Worm (Caenorhabditis elegans) whole organism, midembryonic: ENCODE measurements around the gene Y71H2AM.25.
A peak's percentile ranks its signal among the peaks of the same experiment; 100 is the strongest.

Source experiments
- T22C8.4 ChIP-seq: fragments of 200-800 bp; sonication (Bioruptor generic); IDR thresholded peaks from 2 replicates; pipeline ENCODE4 v1.3.6; 2022; ENCODE audit warnings: missing genetic modification characterization, missing compliant biosample characterization
- cog-1 ChIP-seq: sonication (generic microtip); optimal IDR thresholded peaks from 2 replicates; lab custom pipeline; 2016; ENCODE audit warnings: missing genetic modification characterization, missing compliant biosample characterization
- flt-1 ChIP-seq: fragments of 200-800 bp; sonication (Bioruptor generic); IDR thresholded peaks from 2 replicates; pipeline ENCODE4 v1.3.6; 2022; ENCODE audit warnings: missing genetic modification characterization, missing compliant biosample characterization
- klf-2 ChIP-seq: fragments of 200-800 bp; sonication (Bioruptor generic); conservative IDR thresholded peaks from 2 replicates; pipeline ENCODE4 v1.3.6; 2022; ENCODE audit warnings: missing genetic modification reagents, missing genetic modification characterization, missing compliant biosample characterization
- med-1 ChIP-seq: sonication (generic microtip); optimal IDR thresholded peaks from 2 replicates; lab custom pipeline; 2017; ENCODE audit warnings: missing genetic modification characterization, mild to moderate bottlenecking, missing compliant biosample characterization, antibody characterized with exemption, missing genetic modification reagents; ENCODE audit not compliant: insufficient read depth
- ref-1 ChIP-seq: fragments of 200-800 bp; sonication (Bioruptor generic); conservative IDR thresholded peaks from 2 replicates; pipeline ENCODE4 v1.3.6; 2022; ENCODE audit warnings: missing genetic modification reagents, missing genetic modification characterization, missing compliant biosample characterization
- tab-1 ChIP-seq: fragments of 200-800 bp; sonication (Bioruptor generic); IDR thresholded peaks from 2 replicates; pipeline ENCODE4 v1.3.6; 2022; ENCODE audit warnings: missing genetic modification characterization, missing compliant biosample characterization
- ztf-23 ChIP-seq: fragments of 200-800 bp; sonication (Bioruptor generic); IDR thresholded peaks from 2 replicates; pipeline ENCODE4 v1.3.6; 2022; ENCODE audit warnings: missing genetic modification reagents, missing genetic modification characterization, missing compliant biosample characterization
- ztf-29 ChIP-seq: fragments of 200-800 bp; sonication (Bioruptor generic); IDR thresholded peaks from 2 replicates; pipeline ENCODE4 v1.3.6; 2022; ENCODE audit warnings: missing genetic modification reagents, missing genetic modification characterization, missing compliant biosample characterization

The Y71H2AM.25 gene

ce11 chrIII:2801800-2802515 is at the start of gene Y71H2AM.25, which contains the start of gene twk-45:
Y71H2AM.25 (plus strand) TSS chrIII:2802465.
twk-45 (minus strand) TSS chrIII:2801900.
- TF ChIP-seq med-1, result no peak
- no peak for TF ChIP-seq tab-1 (GFP tag; lab: Robert Waterston, UW)
- no peak for TF ChIP-seq cog-1 (tag; lab: Kevin White, UChicago)
- TF ChIP-seq T22C8.4 (GFP tag; lab: Robert Waterston, UW), result no peak
- TF ChIP-seq klf-2 (GFP tag; lab: Robert Waterston, UW), result no peak
- no peak for TF ChIP-seq ref-1 (GFP tag; lab: Robert Waterston, UW)
- TF ChIP-seq ztf-29, result no peak
- no peak for TF ChIP-seq ztf-23
- TF ChIP-seq flt-1, result no peak

- TF ChIP-seq flt-1 (0 out of 2 replicates have a peak, but pooled peaks have one; percentile 35), ref-1 (GFP tag; lab: Robert Waterston, UW) (no peak), klf-2 (GFP tag; lab: Robert Waterston, UW) (no peak), tab-1 (GFP tag; lab: Robert Waterston, UW) (no peak)
Observed at ce11 chrIII:2756260-2756659, 46.0 kb upstream of the Y71H2AM.25 start, which contains the start of gene gldi-9. gldi-9 (minus strand) TSS chrIII:2756360.

ce11 chrIII:2757478-2757877 is 44.8 kb upstream of the Y71H2AM.25 start:
- TF ChIP-seq cog-1 (tag; lab: Kevin White, UChicago), result no peak
- no peak for TF ChIP-seq flt-1
- no peak for TF ChIP-seq ref-1 (GFP tag; lab: Robert Waterston, UW)
- TF ChIP-seq med-1, result no peak
- no peak for TF ChIP-seq klf-2 (GFP tag; lab: Robert Waterston, UW)
- TF ChIP-seq ztf-29, result no peak
- no peak for TF ChIP-seq ztf-23
- no peak for TF ChIP-seq T22C8.4 (GFP tag; lab: Robert Waterston, UW)

ce11 chrIII:2758092-2758491 is 44.2 kb upstream of the Y71H2AM.25 start:
- TF ChIP-seq T22C8.4 (GFP tag; lab: Robert Waterston, UW) (no peak), ztf-29 (no peak), med-1 (no peak), tab-1 (GFP tag; lab: Robert Waterston, UW) (no peak), cog-1 (tag; lab: Kevin White, UChicago) (no peak), ref-1 (GFP tag; lab: Robert Waterston, UW) (no peak), ztf-23 (no peak), klf-2 (GFP tag; lab: Robert Waterston, UW) (no peak), flt-1 (no peak)

- no peak for TF ChIP-seq med-1
- no peak for TF ChIP-seq ztf-29
- TF ChIP-seq cog-1 (tag; lab: Kevin White, UChicago), result no peak
Observed at ce11 chrIII:2759308-2759707, 43.0 kb upstream of the Y71H2AM.25 start.

- no peak for TF ChIP-seq ztf-23
- no peak for TF ChIP-seq klf-2 (GFP tag; lab: Robert Waterston, UW)
- TF ChIP-seq flt-1, result no peak
- TF ChIP-seq cog-1 (tag; lab: Kevin White, UChicago), result no peak
- TF ChIP-seq ztf-29, result no peak
- no peak for TF ChIP-seq T22C8.4 (GFP tag; lab: Robert Waterston, UW)
- no peak for TF ChIP-seq med-1
- TF ChIP-seq ref-1 (GFP tag; lab: Robert Waterston, UW), result no peak
- TF ChIP-seq tab-1 (GFP tag; lab: Robert Waterston, UW), result no peak
Observed at ce11 chrIII:2760726-2761125, 41.5 kb upstream of the Y71H2AM.25 start, which contains the start of gene pho-9. pho-9 (minus strand) TSS chrIII:2760816.

- TF ChIP-seq med-1 (peak; percentile 93), tab-1 (GFP tag; lab: Robert Waterston, UW) (peak; percentile 86; the same call in 1 of the 2 replicates), klf-2 (GFP tag; lab: Robert Waterston, UW) (peak; percentile 73), ztf-29 (peak; percentile 89), cog-1 (tag; lab: Kevin White, UChicago) (peak; percentile 90), T22C8.4 (GFP tag; lab: Robert Waterston, UW) (peak; percentile 90), ref-1 (GFP tag; lab: Robert Waterston, UW) (peak; percentile 71), flt-1 (peak; percentile 87), ztf-23 (peak; percentile 90)
Observed at ce11 chrIII:2768635-2769034, 33.6 kb upstream of the Y71H2AM.25 start, which contains the start of gene swsn-3. swsn-3 (minus strand) TSS chrIII:2768679.

- TF ChIP-seq med-1 (no peak), T22C8.4 (GFP tag; lab: Robert Waterston, UW) (no peak), ztf-29 (no peak), cog-1 (tag; lab: Kevin White, UChicago) (no peak), tab-1 (GFP tag; lab: Robert Waterston, UW) (no peak)
Observed at ce11 chrIII:2769078-2769477, 33.2 kb upstream of the Y71H2AM.25 start.

- TF ChIP-seq T22C8.4 (GFP tag; lab: Robert Waterston, UW) (no peak), cog-1 (tag; lab: Kevin White, UChicago) (no peak), klf-2 (GFP tag; lab: Robert Waterston, UW) (no peak), flt-1 (no peak), ref-1 (GFP tag; lab: Robert Waterston, UW) (no peak), ztf-23 (no peak), med-1 (no peak), tab-1 (GFP tag; lab: Robert Waterston, UW) (no peak), ztf-29 (no peak)
Observed at ce11 chrIII:2770752-2771151, 31.5 kb upstream of the Y71H2AM.25 start.

ce11 chrIII:2778655-2779054 is 23.6 kb upstream of the Y71H2AM.25 start, which contains the start of gene laf-1:
laf-1 (minus strand) TSS chrIII:2779053.
- no peak for TF ChIP-seq klf-2 (GFP tag; lab: Robert Waterston, UW)
- TF ChIP-seq flt-1, result no peak
- no peak for TF ChIP-seq med-1
- TF ChIP-seq tab-1 (GFP tag; lab: Robert Waterston, UW), result no peak
- no peak for TF ChIP-seq ztf-23
- TF ChIP-seq ztf-29, result no peak
- TF ChIP-seq cog-1 (tag; lab: Kevin White, UChicago), result no peak
- TF ChIP-seq T22C8.4 (GFP tag; lab: Robert Waterston, UW), result no peak
- TF ChIP-seq ref-1 (GFP tag; lab: Robert Waterston, UW), result no peak
